Fruit fly (Drosophila melanogaster): ENCODE data around the gene rdgC.

dm6 chr3L:20230178-20230775 is 17.6 kb upstream of the rdgC start:
- TF ChIP-seq Hr83 (GFP tag; optimal IDR thresholded peaks at IDR 0.05; ENCODE audit: poor library complexity, severe bottlenecking) (no peak), dmrt93B (GFP tag; optimal IDR thresholded peaks at IDR 0.05) (no peak), psq (GFP tag; optimal IDR thresholded peaks at IDR 0.05) (no peak), N (GFP tag; optimal IDR thresholded peaks at IDR 0.05) (no peak)
